Worm (Caenorhabditis elegans) whole organism, midembryonic: Measurements from ENCODE around the gene Y54G2A.73.

Experiments used
- tab-1 ChIP-seq: fragments of 200-800 bp; sonication (Bioruptor generic); IDR thresholded peaks from 2 replicates; pipeline ENCODE4 v1.3.6; 2022; ENCODE audit warnings: missing genetic modification characterization, missing compliant biosample characterization

Y54G2A.73 gene

DNA sequence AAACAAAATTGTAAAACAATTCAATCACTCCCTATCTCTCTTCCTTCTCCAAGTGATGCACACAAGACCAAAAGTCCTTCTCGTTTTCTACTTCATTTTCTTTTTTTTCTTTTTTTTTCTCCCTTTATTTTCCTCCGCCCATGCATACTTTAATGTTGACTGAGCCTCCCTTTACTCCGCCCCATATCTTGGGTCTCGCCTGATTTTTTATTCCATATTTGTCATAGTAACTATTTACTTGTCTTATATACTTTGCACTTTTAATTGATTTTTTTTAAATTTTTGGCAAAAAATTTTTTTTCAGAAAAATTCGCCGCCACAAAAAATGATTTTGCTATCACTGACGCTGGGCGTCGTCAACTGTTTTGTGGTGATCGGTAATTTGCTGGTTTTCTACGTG is 48.9 kb downstream of the Y54G2A.73 start, which contains the start of gene ser-6:
Gene ser-6, plus strand, starts transcription at position 301 of the 400 bp plus-strand sequence.
- no peak for TF ChIP-seq tab-1 (GFP tag; lab: Robert Waterston, UW)
